Worm (Caenorhabditis elegans): ENCODE measurements around the gene C15B12.4.

Gene C15B12.4

ce11 chrX:6446564-6446963, 27.0 kb downstream of the C15B12.4 start, which contains the start of gene asp-14:
Gene asp-14, minus strand, starts transcription at chrX:6446664.
- TF ChIP-seq klf-2 (GFP tag; conservative IDR thresholded peaks at IDR 0.05) (no peak), med-1 (GFP tag; optimal IDR thresholded peaks at IDR 0.05; ENCODE audit: insufficient read depth) (no peak), T22C8.4 (GFP tag; IDR thresholded peaks at IDR 0.05) (no peak), ztf-29 (GFP tag; IDR thresholded peaks at IDR 0.05) (no peak), ref-1 (GFP tag; conservative IDR thresholded peaks at IDR 0.05) (no peak), flt-1 (GFP tag; IDR thresholded peaks at IDR 0.05) (no peak), cog-1 (tag; optimal IDR thresholded peaks at IDR 0.05) (no peak), ztf-23 (GFP tag; IDR thresholded peaks at IDR 0.05) (no peak), tab-1 (GFP tag; IDR thresholded peaks at IDR 0.05) (no peak)

ce11 chrX:6445239-6445638, 28.3 kb downstream of the C15B12.4 start:
- TF ChIP-seq T22C8.4 (GFP tag; IDR thresholded peaks at IDR 0.05) (no peak), klf-2 (GFP tag; conservative IDR thresholded peaks at IDR 0.05) (no peak), med-1 (GFP tag; optimal IDR thresholded peaks at IDR 0.05; ENCODE audit: insufficient read depth) (no peak), flt-1 (GFP tag; IDR thresholded peaks at IDR 0.05) (no peak), ztf-29 (GFP tag; IDR thresholded peaks at IDR 0.05) (no peak), tab-1 (GFP tag; IDR thresholded peaks at IDR 0.05) (no peak), ref-1 (GFP tag; conservative IDR thresholded peaks at IDR 0.05) (no peak), ztf-23 (GFP tag; IDR thresholded peaks at IDR 0.05) (no peak), cog-1 (tag; optimal IDR thresholded peaks at IDR 0.05) (no peak)

ce11 chrX:6443373-6443772, 30.2 kb downstream of the C15B12.4 start, which contains the start of gene K10C2.7:
Gene K10C2.7, minus strand, starts transcription at chrX:6443473.
- TF ChIP-seq med-1 (GFP tag; optimal IDR thresholded peaks at IDR 0.05; ENCODE audit: insufficient read depth): no peak
- no peak for TF ChIP-seq tab-1 (GFP tag; IDR thresholded peaks at IDR 0.05)
- TF ChIP-seq ztf-23 (GFP tag; IDR thresholded peaks at IDR 0.05): no peak
- TF ChIP-seq flt-1 (GFP tag; IDR thresholded peaks at IDR 0.05): no peak
- TF ChIP-seq ztf-29 (GFP tag; IDR thresholded peaks at IDR 0.05): no peak
- no peak for TF ChIP-seq ref-1 (GFP tag; conservative IDR thresholded peaks at IDR 0.05)
- TF ChIP-seq T22C8.4 (GFP tag; IDR thresholded peaks at IDR 0.05): no peak
- TF ChIP-seq klf-2 (GFP tag; conservative IDR thresholded peaks at IDR 0.05): no peak
- no peak for TF ChIP-seq cog-1 (tag; optimal IDR thresholded peaks at IDR 0.05)

ce11 chrX:6440464-6440863, 33.1 kb downstream of the C15B12.4 start, which contains the start of gene K10C2.14:
Gene K10C2.14, minus strand, starts transcription at chrX:6440564.
- TF ChIP-seq med-1 (GFP tag; optimal IDR thresholded peaks at IDR 0.05; ENCODE audit: insufficient read depth) (no peak), T22C8.4 (GFP tag; IDR thresholded peaks at IDR 0.05) (no peak), cog-1 (tag; optimal IDR thresholded peaks at IDR 0.05) (no peak), tab-1 (GFP tag; IDR thresholded peaks at IDR 0.05) (no peak), klf-2 (GFP tag; conservative IDR thresholded peaks at IDR 0.05) (no peak), ref-1 (GFP tag; conservative IDR thresholded peaks at IDR 0.05) (no peak), flt-1 (GFP tag; IDR thresholded peaks at IDR 0.05) (no peak)

ce11 chrX:6437545-6437944, 36.0 kb downstream of the C15B12.4 start, which contains the start of gene K10C2.8:
Gene K10C2.8, minus strand, starts transcription at chrX:6437645.
- TF ChIP-seq med-1 (GFP tag; optimal IDR thresholded peaks at IDR 0.05; ENCODE audit: insufficient read depth) (no peak), cog-1 (tag; optimal IDR thresholded peaks at IDR 0.05) (no peak), ref-1 (GFP tag; conservative IDR thresholded peaks at IDR 0.05) (no peak), flt-1 (GFP tag; IDR thresholded peaks at IDR 0.05) (no peak), klf-2 (GFP tag; conservative IDR thresholded peaks at IDR 0.05) (no peak), tab-1 (GFP tag; IDR thresholded peaks at IDR 0.05) (no peak), ztf-23 (GFP tag; IDR thresholded peaks at IDR 0.05) (no peak), ztf-29 (GFP tag; IDR thresholded peaks at IDR 0.05) (no peak), T22C8.4 (GFP tag; IDR thresholded peaks at IDR 0.05) (no peak)

- no peak for TF ChIP-seq cog-1 (tag; optimal IDR thresholded peaks at IDR 0.05)
- no peak for TF ChIP-seq klf-2 (GFP tag; conservative IDR thresholded peaks at IDR 0.05)
- TF ChIP-seq tab-1 (GFP tag; IDR thresholded peaks at IDR 0.05): no peak
- no peak for TF ChIP-seq ztf-23 (GFP tag; IDR thresholded peaks at IDR 0.05)
- no peak for TF ChIP-seq flt-1 (GFP tag; IDR thresholded peaks at IDR 0.05)
Observed at ce11 chrX:6435812-6436211, 37.7 kb downstream of the C15B12.4 start.

DNA sequence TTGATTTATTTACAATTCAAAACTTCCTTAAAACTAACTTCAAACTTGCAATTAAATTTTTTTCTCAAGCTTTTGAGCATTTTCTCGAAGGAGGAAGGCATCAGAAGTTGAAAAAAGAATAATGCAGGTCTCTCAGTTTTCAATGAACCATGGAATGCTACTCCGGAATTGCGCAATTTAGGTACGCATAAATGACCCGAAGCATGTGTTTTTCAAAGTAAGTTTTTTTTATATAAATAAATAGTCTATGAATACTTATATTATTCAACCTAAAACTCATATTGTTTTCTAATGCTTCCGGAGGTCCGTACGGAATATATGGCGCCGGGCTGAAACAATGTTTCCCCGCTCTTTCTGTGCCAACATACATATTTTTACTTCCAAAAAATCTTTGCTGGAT, 39.9 kb downstream of the C15B12.4 start, which contains the start of gene K10C2.2:
Gene K10C2.2 (minus strand): TSS at position 101 of the 400 bp plus-strand sequence.
- no peak for TF ChIP-seq ref-1 (GFP tag; conservative IDR thresholded peaks at IDR 0.05)
- TF ChIP-seq klf-2 (GFP tag; conservative IDR thresholded peaks at IDR 0.05): no peak
- TF ChIP-seq cog-1 (tag; optimal IDR thresholded peaks at IDR 0.05): no peak
- no peak for TF ChIP-seq ztf-29 (GFP tag; IDR thresholded peaks at IDR 0.05)

- TF ChIP-seq ztf-23 (GFP tag; IDR thresholded peaks at IDR 0.05) (no peak), T22C8.4 (GFP tag; IDR thresholded peaks at IDR 0.05) (no peak), cog-1 (tag; optimal IDR thresholded peaks at IDR 0.05) (no peak), tab-1 (GFP tag; IDR thresholded peaks at IDR 0.05) (no peak), flt-1 (GFP tag; IDR thresholded peaks at IDR 0.05) (no peak)
Observed at ce11 chrX:6430510-6430909, 43.0 kb downstream of the C15B12.4 start, which contains the start of gene ctsa-2. Gene ctsa-2, minus strand, starts transcription at chrX:6430610.

DNA sequence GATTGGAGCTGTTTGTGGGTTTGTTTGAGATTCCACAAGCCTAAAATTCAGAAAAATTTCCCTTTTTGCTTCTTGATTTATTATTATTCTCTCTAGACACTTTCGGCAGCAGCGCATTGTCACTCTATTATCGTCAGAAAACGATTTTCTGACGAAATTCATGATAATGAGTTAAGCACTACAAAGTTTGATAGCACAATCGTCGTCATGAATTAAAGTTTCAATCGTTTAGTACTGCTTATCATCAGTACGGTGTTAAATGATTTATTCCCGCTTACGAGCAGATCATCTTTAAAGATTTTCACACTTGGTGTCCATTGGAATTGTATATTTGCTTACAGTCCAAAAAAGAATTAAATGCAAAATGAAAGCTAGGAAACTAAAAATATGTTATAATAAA, 44.0 kb downstream of the C15B12.4 start:
- no peak for TF ChIP-seq tab-1 (GFP tag; IDR thresholded peaks at IDR 0.05)
- no peak for TF ChIP-seq ztf-29 (GFP tag; IDR thresholded peaks at IDR 0.05)
- no peak for TF ChIP-seq flt-1 (GFP tag; IDR thresholded peaks at IDR 0.05)
- TF ChIP-seq ztf-23 (GFP tag; IDR thresholded peaks at IDR 0.05): no peak
- no peak for TF ChIP-seq T22C8.4 (GFP tag; IDR thresholded peaks at IDR 0.05)
- no peak for TF ChIP-seq klf-2 (GFP tag; conservative IDR thresholded peaks at IDR 0.05)
- no peak for TF ChIP-seq ref-1 (GFP tag; conservative IDR thresholded peaks at IDR 0.05)
- no peak for TF ChIP-seq cog-1 (tag; optimal IDR thresholded peaks at IDR 0.05)
- no peak for TF ChIP-seq med-1 (GFP tag; optimal IDR thresholded peaks at IDR 0.05; ENCODE audit: insufficient read depth)

DNA sequence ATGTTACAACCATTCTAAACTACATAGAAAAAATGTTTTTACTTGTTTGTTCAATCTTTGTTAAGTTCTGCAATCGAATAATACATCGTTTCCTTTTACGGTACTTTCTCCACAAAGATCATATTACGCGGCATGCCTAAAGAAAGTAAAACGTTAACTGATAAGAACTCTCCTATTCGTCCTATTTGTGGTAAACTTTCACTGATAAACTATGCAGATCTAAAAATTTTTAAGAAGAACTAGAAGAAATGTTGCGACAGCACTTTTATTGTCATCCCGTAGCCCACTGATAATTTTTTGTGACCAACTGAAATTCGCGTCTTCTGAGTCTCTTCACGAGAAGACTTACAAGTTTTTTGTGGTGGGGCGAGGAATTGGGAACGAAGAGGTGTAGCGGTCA, 46.4 kb downstream of the C15B12.4 start:
- TF ChIP-seq ref-1 (GFP tag; conservative IDR thresholded peaks at IDR 0.05) (no peak), klf-2 (GFP tag; conservative IDR thresholded peaks at IDR 0.05) (no peak), flt-1 (GFP tag; IDR thresholded peaks at IDR 0.05) (no peak), cog-1 (tag; optimal IDR thresholded peaks at IDR 0.05) (no peak), ztf-29 (GFP tag; IDR thresholded peaks at IDR 0.05) (no peak), med-1 (GFP tag; optimal IDR thresholded peaks at IDR 0.05; ENCODE audit: insufficient read depth) (no peak), T22C8.4 (GFP tag; IDR thresholded peaks at IDR 0.05) (no peak), tab-1 (GFP tag; IDR thresholded peaks at IDR 0.05) (no peak)
